Worm (Caenorhabditis elegans) whole organism, mixed stage, embryonic: ENCODE data around the gene C01G10.7.

ENCODE experiments used
- ces-1 ChIP-seq: fragments of 150-350 bp; optimal IDR thresholded peaks from 2 replicates; lab custom pipeline; 2014; ENCODE audit warnings: missing biosample characterization, missing genetic modification reagents, missing genetic modification characterization
- elt-1 ChIP-seq: sonication (generic microtip); optimal IDR thresholded peaks from 2 replicates; lab custom pipeline; 2017; ENCODE audit warnings: missing genetic modification characterization, mild to moderate bottlenecking, missing compliant biosample characterization, antibody characterized with exemption, moderate library complexity, borderline replicate concordance; ENCODE audit not compliant: insufficient read depth
- elt-3 ChIP-seq: fragments of 150-350 bp; optimal IDR thresholded peaks from 2 replicates; lab custom pipeline; 2014; ENCODE audit warnings: missing biosample characterization, missing genetic modification characterization
- lin-13 ChIP-seq: fragments of 150-350 bp; optimal IDR thresholded peaks from 2 replicates; lab custom pipeline; 2014; ENCODE audit warnings: missing biosample characterization, missing genetic modification characterization
- lsy-2 ChIP-seq: fragments of 150-350 bp; optimal IDR thresholded peaks from 2 replicates; lab custom pipeline; 2014; ENCODE audit warnings: missing biosample characterization, missing genetic modification characterization
- mab-5 ChIP-seq: fragments of 150-350 bp; optimal IDR thresholded peaks from 2 replicates; lab custom pipeline; 2014; ENCODE audit warnings: missing biosample characterization, missing genetic modification characterization
- nhr-12 ChIP-seq: fragments of 150-350 bp; optimal IDR thresholded peaks from 2 replicates; lab custom pipeline; 2014; ENCODE audit warnings: missing biosample characterization, missing genetic modification characterization
- nhr-28 ChIP-seq: fragments of 150-350 bp; optimal IDR thresholded peaks from 2 replicates; lab custom pipeline; 2014; ENCODE audit warnings: missing biosample characterization, missing genetic modification characterization
- pha-4 ChIP-seq: fragments of 150-350 bp; optimal IDR thresholded peaks from 2 replicates; lab custom pipeline; 2018; ENCODE audit warnings: missing biosample characterization, missing genetic modification reagents, missing genetic modification characterization
- snpc-4 ChIP-seq: fragments of 150-350 bp; optimal IDR thresholded peaks from 2 replicates; lab custom pipeline; 2014; ENCODE audit warnings: missing biosample characterization, missing genetic modification characterization
- sptf-1 ChIP-seq: sonication (generic microtip); optimal IDR thresholded peaks from 2 replicates; lab custom pipeline; 2017; ENCODE audit warnings: mild to moderate bottlenecking, missing genetic modification characterization, moderate library complexity, missing compliant biosample characterization
- unc-39 ChIP-seq: fragments of 150-350 bp; optimal IDR thresholded peaks from 2 replicates; lab custom pipeline; 2014; ENCODE audit warnings: missing biosample characterization, missing genetic modification characterization
- unc-62 ChIP-seq: fragments of 150-350 bp; optimal IDR thresholded peaks from 2 replicates; lab custom pipeline; 2014; ENCODE audit warnings: missing biosample characterization, missing genetic modification reagents, missing genetic modification characterization
- ztf-11 ChIP-seq: fragments of 150-350 bp; optimal IDR thresholded peaks from 2 replicates; lab custom pipeline; 2014; ENCODE audit warnings: missing biosample characterization, missing genetic modification characterization

- TF ChIP-seq lin-13 (tag; lab: Kevin White, UChicago) (no peak), elt-3 (tag; lab: Kevin White, UChicago) (no peak), ztf-11 (tag; lab: Kevin White, UChicago) (no peak), nhr-12 (no peak), mab-5 (tag; lab: Kevin White, UChicago) (no peak), pha-4 (tag; lab: Kevin White, UChicago) (no peak), unc-62 (no peak), snpc-4 (tag; lab: Kevin White, UChicago) (no peak), ces-1 (GFP tag; lab: Kevin White, UChicago) (no peak), elt-1 (tag; lab: Kevin White, UChicago) (no peak), unc-39 (tag; lab: Kevin White, UChicago) (no peak), lsy-2 (tag; lab: Kevin White, UChicago) (no peak), sptf-1 (no peak), nhr-28 (no peak)
Observed at ce11 chrV:15056346-15056839, 29.2 kb upstream of the C01G10.7 start.
